Fruit fly (Drosophila melanogaster) whole organism, embryonic: Measurements from ENCODE around the gene Rad60.

Experiments used
- CG10543 ChIP-seq: fragments of 200-800 bp; sonication (Bioruptor generic); optimal IDR thresholded peaks from 3 replicates; lab custom pipeline; 2017; ENCODE audit warnings: missing biosample characterization, mild to moderate bottlenecking, missing genetic modification characterization, moderate library complexity
- CG11093 ChIP-seq: fragments of 200-800 bp; sonication (Bioruptor generic); IDR thresholded peaks from 3 replicates; pipeline ENCODE4 v1.3.6; 2022; ENCODE audit warnings: missing biosample characterization, missing genetic modification characterization
- CG12071 ChIP-seq: fragments of 200-800 bp; sonication (Bioruptor generic); optimal IDR thresholded peaks from 3 replicates; lab custom pipeline; 2018; ENCODE audit warnings: missing biosample characterization, mild to moderate bottlenecking, missing genetic modification characterization
- CG1233 ChIP-seq: fragments of 200-800 bp; sonication (Bioruptor generic); optimal IDR thresholded peaks from 4 replicates; lab custom pipeline; 2018; ENCODE audit warnings: missing biosample characterization, mild to moderate bottlenecking, missing genetic modification characterization
- CG12659 ChIP-seq: fragments of 200-800 bp; sonication (Bioruptor generic); optimal IDR thresholded peaks from 3 replicates; lab custom pipeline; 2017; ENCODE audit warnings: mild to moderate bottlenecking, missing biosample characterization, missing genetic modification reagents, missing genetic modification characterization
- CG13296 ChIP-seq: fragments of 200-800 bp; sonication (Bioruptor generic); optimal IDR thresholded peaks from 3 replicates; lab custom pipeline; 2018; ENCODE audit warnings: missing biosample characterization, mild to moderate bottlenecking, missing genetic modification characterization
- CG15073 ChIP-seq: fragments of 200-800 bp; sonication (Bioruptor generic); optimal IDR thresholded peaks from 2 replicates; lab custom pipeline; 2016; ENCODE audit warnings: missing biosample characterization, missing genetic modification characterization
- CG15601 ChIP-seq: fragments of 200-800 bp; sonication (Bioruptor generic); optimal IDR thresholded peaks from 3 replicates; lab custom pipeline; 2019; ENCODE audit warnings: missing biosample characterization, mild to moderate bottlenecking, missing genetic modification characterization, moderate library complexity
- CG1647 ChIP-seq: fragments of 200-800 bp; sonication (Bioruptor generic); optimal IDR thresholded peaks from 3 replicates; lab custom pipeline; 2016; ENCODE audit warnings: missing biosample characterization, missing genetic modification characterization
- CG17802 ChIP-seq: fragments of 200-800 bp; sonication (Bioruptor generic); optimal IDR thresholded peaks from 2 replicates; lab custom pipeline; 2018; ENCODE audit warnings: missing biosample characterization, mild to moderate bottlenecking, missing genetic modification characterization, moderate library complexity
- CG1832 ChIP-seq: fragments of 200-800 bp; sonication (Bioruptor generic); optimal IDR thresholded peaks from 2 replicates; lab custom pipeline; 2017; ENCODE audit warnings: missing biosample characterization, mild to moderate bottlenecking, missing genetic modification characterization, inconsistent platforms
- CG18476 ChIP-seq: fragments of 200-800 bp; sonication (Bioruptor generic); optimal IDR thresholded peaks from 2 replicates; lab custom pipeline; 2016; ENCODE audit warnings: missing biosample characterization, mild to moderate bottlenecking, missing genetic modification characterization
- CG18599 ChIP-seq: fragments of 200-800 bp; sonication (Bioruptor generic); optimal IDR thresholded peaks from 3 replicates; lab custom pipeline; 2017; ENCODE audit warnings: missing biosample characterization, missing genetic modification characterization, mild to moderate bottlenecking, moderate library complexity, missing genetic modification reagents
- CG18619 ChIP-seq: fragments of 200-800 bp; sonication (Bioruptor generic); optimal IDR thresholded peaks from 3 replicates; lab custom pipeline; 2017; ENCODE audit warnings: missing biosample characterization, mild to moderate bottlenecking, missing genetic modification characterization
- CG18764 ChIP-seq: fragments of 200-800 bp; sonication (Bioruptor generic); optimal IDR thresholded peaks from 3 replicates; lab custom pipeline; 2016; ENCODE audit warnings: missing biosample characterization, missing genetic modification characterization
- CG30020 ChIP-seq: fragments of 200-800 bp; optimal IDR thresholded peaks from 2 replicates; lab custom pipeline; 2019; ENCODE audit warnings: missing biosample characterization, mild to moderate bottlenecking, missing genetic modification characterization, moderate library complexity
- CG32532 ChIP-seq: fragments of 200-800 bp; sonication (Bioruptor generic); IDR thresholded peaks from 2 replicates; pipeline ENCODE4 v1.3.6; 2022; ENCODE audit warnings: missing biosample characterization, missing genetic modification characterization
- CG3281 ChIP-seq: fragments of 200-800 bp; sonication (Bioruptor generic); optimal IDR thresholded peaks from 3 replicates; lab custom pipeline; 2017; ENCODE audit warnings: missing biosample characterization, mild to moderate bottlenecking, missing genetic modification characterization
- CG33213 ChIP-seq: fragments of 200-800 bp; sonication (Bioruptor generic); optimal IDR thresholded peaks from 3 replicates; lab custom pipeline; 2016; ENCODE audit warnings: missing biosample characterization, missing genetic modification characterization
- CG34376 ChIP-seq: fragments of 200-800 bp; sonication (Bioruptor generic); optimal IDR thresholded peaks from 2 replicates; lab custom pipeline; 2018; ENCODE audit warnings: missing biosample characterization, mild to moderate bottlenecking, missing genetic modification characterization
- CG4730 ChIP-seq: fragments of 200-800 bp; sonication (Bioruptor generic); IDR thresholded peaks from 2 replicates; pipeline ENCODE4 v1.3.6; 2022; ENCODE audit warnings: missing biosample characterization, missing genetic modification characterization
- CG6689 ChIP-seq: fragments of 200-800 bp; sonication (Bioruptor generic); IDR thresholded peaks from 2 replicates; pipeline ENCODE4 v1.3.6; 2022; ENCODE audit warnings: missing biosample characterization, missing genetic modification characterization
- CG6765 ChIP-seq: fragments of 200-800 bp; sonication (Bioruptor generic); optimal IDR thresholded peaks from 3 replicates; lab custom pipeline; 2017; ENCODE audit warnings: missing biosample characterization, mild to moderate bottlenecking, missing genetic modification characterization
- CG9727 ChIP-seq: fragments of 200-800 bp; sonication (Bioruptor generic); optimal IDR thresholded peaks from 3 replicates; lab custom pipeline; 2017; ENCODE audit warnings: missing biosample characterization, mild to moderate bottlenecking, missing genetic modification characterization
- CG9797 ChIP-seq: fragments of 200-800 bp; sonication (Bioruptor generic); optimal IDR thresholded peaks from 3 replicates; lab custom pipeline; 2018; ENCODE audit warnings: missing biosample characterization, mild to moderate bottlenecking, missing genetic modification characterization
- Gug ChIP-seq: fragments of 200-800 bp; sonication (Bioruptor generic); IDR thresholded peaks from 4 replicates; pipeline ENCODE4 v1.3.6; 2022; ENCODE audit warnings: missing biosample characterization, missing genetic modification characterization
- Hr39 ChIP-seq: fragments of >200 bp; optimal IDR thresholded peaks from 2 replicates; lab custom pipeline; 2017
- Hr51 ChIP-seq, 2 experiments: fragments of 200-800 bp; sonication (Bioruptor generic); optimal IDR thresholded peaks; 2 replicates in 1 of 2; 3 replicates in 1 of 2; lab custom pipeline; 2016 to 2018; ENCODE audit warnings: missing biosample characterization in 2 of 2, missing genetic modification characterization in 2 of 2, mild to moderate bottlenecking in 1 of 2, moderate library complexity in 1 of 2
- Kr ChIP-seq: fragments of 200-800 bp; sonication (Bioruptor generic); optimal IDR thresholded peaks from 2 replicates; lab custom pipeline; 2017; ENCODE audit warnings: missing biosample characterization, mild to moderate bottlenecking, missing genetic modification characterization
- MESR4 ChIP-seq: fragments of 200-800 bp; sonication (Bioruptor generic); optimal IDR thresholded peaks from 2 replicates; lab custom pipeline; 2018; ENCODE audit warnings: missing biosample characterization, mild to moderate bottlenecking, missing genetic modification characterization, moderate library complexity
- Med ChIP-seq: fragments of 200-800 bp; sonication (Bioruptor generic); peaks from one replicate; lab custom pipeline; 2016; ENCODE audit warnings: missing biosample characterization, missing genetic modification characterization, mild to moderate bottlenecking, inconsistent platforms, moderate library complexity
- Oaz ChIP-seq: fragments of 200-800 bp; sonication (Bioruptor generic); IDR thresholded peaks from 2 replicates; pipeline ENCODE4 v1.3.6; 2022; ENCODE audit warnings: missing biosample characterization, missing genetic modification characterization
- PHDP ChIP-seq: fragments of 200-800 bp; sonication (Bioruptor generic); optimal IDR thresholded peaks from 3 replicates; lab custom pipeline; 2018; ENCODE audit warnings: missing biosample characterization, mild to moderate bottlenecking, missing genetic modification characterization, moderate library complexity
- Sry-δ ChIP-seq: fragments of 200-800 bp; sonication (Bioruptor generic); optimal IDR thresholded peaks from 2 replicates; lab custom pipeline; 2016; ENCODE audit warnings: missing biosample characterization, missing genetic modification characterization
- bowl ChIP-seq: fragments of 200-800 bp; sonication (Bioruptor generic); IDR thresholded peaks from 2 replicates; pipeline ENCODE4 v1.3.6; 2022; ENCODE audit warnings: missing biosample characterization, missing genetic modification characterization
- crc ChIP-seq: fragments of 200-800 bp; sonication (Bioruptor generic); optimal IDR thresholded peaks from 2 replicates; lab custom pipeline; 2016; ENCODE audit warnings: missing biosample characterization, missing genetic modification characterization
- crol ChIP-seq: fragments of 200-800 bp; sonication (Bioruptor generic); IDR thresholded peaks from 2 replicates; pipeline ENCODE4 v1.3.6; 2022; ENCODE audit warnings: missing biosample characterization, missing genetic modification characterization
- dati ChIP-seq: fragments of 200-800 bp; sonication (Bioruptor generic); IDR thresholded peaks from 2 replicates; pipeline ENCODE4 v1.3.6; 2022; ENCODE audit warnings: missing biosample characterization, missing genetic modification characterization
- dpn ChIP-seq, 2 experiments: fragments of 200-800 bp; sonication (Bioruptor generic); optimal IDR thresholded peaks; 3 replicates each; lab custom pipeline; 2016; ENCODE audit warnings: missing biosample characterization in 2 of 2, missing genetic modification characterization in 2 of 2
- emc ChIP-seq: fragments of 200-800 bp; sonication (Bioruptor generic); optimal IDR thresholded peaks from 2 replicates; lab custom pipeline; 2016; ENCODE audit warnings: missing biosample characterization, missing genetic modification characterization
- fd102C ChIP-seq: fragments of 200-800 bp; sonication (Bioruptor generic); optimal IDR thresholded peaks from 2 replicates; lab custom pipeline; 2018; ENCODE audit warnings: missing biosample characterization, mild to moderate bottlenecking, missing genetic modification characterization, moderate library complexity
- fu2 ChIP-seq: fragments of 200-800 bp; sonication (Bioruptor generic); optimal IDR thresholded peaks from 2 replicates; lab custom pipeline; 2016; ENCODE audit warnings: missing biosample characterization, missing genetic modification characterization
- gem ChIP-seq: fragments of 200-800 bp; sonication (Bioruptor generic); optimal IDR thresholded peaks from 2 replicates; lab custom pipeline; 2019; ENCODE audit warnings: missing biosample characterization, mild to moderate bottlenecking, missing genetic modification characterization, moderate library complexity
- inv ChIP-seq: fragments of 200-800 bp; sonication (Bioruptor generic); IDR thresholded peaks from 2 replicates; pipeline ENCODE4 v1.3.6; 2022; ENCODE audit warnings: missing biosample characterization, missing genetic modification characterization; ENCODE audit not compliant: partially characterized antibody
- lmd ChIP-seq: fragments of 200-800 bp; sonication (Bioruptor generic); IDR thresholded peaks from 2 replicates; pipeline ENCODE4 v1.3.6; 2022; ENCODE audit warnings: missing biosample characterization, missing genetic modification characterization
- nerfin-2 ChIP-seq: fragments of 200-800 bp; sonication (Bioruptor generic); IDR thresholded peaks from 2 replicates; pipeline ENCODE4 v1.3.6; 2022; ENCODE audit warnings: missing biosample characterization, missing genetic modification characterization; ENCODE audit not compliant: partially characterized antibody
- phol ChIP-seq: fragments of 200-800 bp; sonication (Bioruptor generic); optimal IDR thresholded peaks from 3 replicates; lab custom pipeline; 2018; ENCODE audit warnings: missing biosample characterization, mild to moderate bottlenecking, missing genetic modification characterization, moderate library complexity
- sens ChIP-seq: fragments of 200-800 bp; sonication (Bioruptor generic); peaks from one replicate; lab custom pipeline; 2016; ENCODE audit warnings: missing biosample characterization, missing genetic modification characterization
- sima ChIP-seq: fragments of 200-800 bp; sonication (Bioruptor generic); optimal IDR thresholded peaks from 2 replicates; lab custom pipeline; 2016; ENCODE audit warnings: missing biosample characterization, missing genetic modification characterization
- sob ChIP-seq: fragments of 200-800 bp; sonication (Bioruptor generic); IDR thresholded peaks from 2 replicates; pipeline ENCODE4 v1.3.6; 2022; ENCODE audit warnings: missing biosample characterization, missing genetic modification characterization
- stwl ChIP-seq: fragments of 200-800 bp; sonication (Bioruptor generic); optimal IDR thresholded peaks from 3 replicates; lab custom pipeline; 2018; ENCODE audit warnings: missing biosample characterization, mild to moderate bottlenecking, missing genetic modification characterization, moderate library complexity
- tup ChIP-seq: fragments of 200-800 bp; sonication (Bioruptor generic); optimal IDR thresholded peaks from 2 replicates; lab custom pipeline; 2016; ENCODE audit warnings: missing biosample characterization, mild to moderate bottlenecking, missing genetic modification characterization, moderate library complexity

Gene Rad60

dm6 chr3R:23284256-23284655 lies 33.0 kb upstream of the Rad60 start:
- TF ChIP-seq CG33213 (GFP tag; lab: Kevin White, UChicago) (no peak), sima (no peak), CG3281 (no peak), fu2 (GFP tag; lab: Kevin White, UChicago) (no peak), CG15601 (tag; lab: Kevin White, UChicago) (peak; percentile 43), dpn (GFP tag; optimal IDR thresholded peaks at IDR 0.05; lab: Kevin White, UChicago) (no peak), CG12659 (GFP tag; lab: Kevin White, UChicago) (peak; percentile 13), PHDP (tag; lab: Kevin White, UChicago) (peak; percentile 63), CG4730 (GFP tag; lab: Robert Waterston, UW) (no peak), fd102C (GFP tag; lab: Kevin White, UChicago) (no peak), CG32532 (no peak), CG9797 (GFP tag; lab: Kevin White, UChicago) (no peak), inv (no peak), CG13296 (GFP tag; lab: Kevin White, UChicago) (peak; percentile 80), Gug (GFP tag; lab: Robert Waterston, UW) (no peak), MESR4 (GFP tag; lab: Kevin White, UChicago) (no peak), Hr51 (GFP tag; optimal IDR thresholded peaks at IDR 0.05; lab: Kevin White, UChicago) (no peak), CG18599 (GFP tag; lab: Kevin White, UChicago) (peak; percentile 57), CG10543 (GFP tag; lab: Kevin White, UChicago) (peak; percentile 79), nerfin-2 (GFP tag; lab: Robert Waterston, UW) (no peak), CG18476 (GFP tag; lab: Kevin White, UChicago) (no peak), Hr39 (lab: Kevin White, UChicago) (no peak), dati (no peak), phol (tag; lab: Kevin White, UChicago) (no peak), CG17802 (tag; lab: Kevin White, UChicago) (no peak), CG15073 (no peak), CG34376 (peak; percentile 64), CG6689 (GFP tag; lab: Robert Waterston, UW) (no peak), CG1647 (GFP tag; lab: Kevin White, UChicago) (no peak), lmd (GFP tag; lab: Robert Waterston, UW) (no peak), CG9727 (GFP tag; lab: Kevin White, UChicago) (no peak), CG12071 (GFP tag; lab: Kevin White, UChicago) (peak; percentile 74), CG18619 (GFP tag; lab: Kevin White, UChicago) (peak; percentile 12), Med (GFP tag; lab: Kevin White, UChicago) (peak; percentile 77), gem (no peak), stwl (tag; lab: Kevin White, UChicago) (no peak), CG1832 (GFP tag; lab: Kevin White, UChicago) (no peak), crc (GFP tag; lab: Kevin White, UChicago) (no peak), Sry-δ (GFP tag; lab: Kevin White, UChicago) (no peak), CG30020 (no peak), sob (no peak), CG1233 (GFP tag; lab: Kevin White, UChicago) (peak; percentile 60), Oaz (GFP tag; lab: Robert Waterston, UW) (no peak), sens (GFP tag; lab: Kevin White, UChicago) (no peak), Kr (GFP tag; lab: Kevin White, UChicago) (no peak), emc (no peak), CG11093 (no peak), CG18764 (GFP tag; lab: Kevin White, UChicago) (no peak), bowl (GFP tag; lab: Robert Waterston, UW) (no peak), CG6765 (GFP tag; lab: Kevin White, UChicago) (peak; percentile 17), tup (no peak), crol (GFP tag; lab: Robert Waterston, UW) (no peak)
